Worm (Caenorhabditis elegans) whole organism, late embryonic: ENCODE data around the gene srh-215.

ENCODE experiments used
- C08G9.2 ChIP-seq: sonication (generic microtip); optimal IDR thresholded peaks from 2 replicates; lab custom pipeline; 2016; ENCODE audit warnings: mild to moderate bottlenecking, missing genetic modification characterization, moderate library complexity, missing compliant biosample characterization
- C38D4.7 ChIP-seq: fragments of 200-800 bp; sonication (Bioruptor generic); optimal IDR thresholded peaks from 2 replicates; lab custom pipeline; 2018; ENCODE audit warnings: mild to moderate bottlenecking, missing genetic modification characterization, moderate library complexity, missing compliant biosample characterization
- F13H6.1 ChIP-seq: sonication (generic microtip); optimal IDR thresholded peaks from 2 replicates; lab custom pipeline; 2016; ENCODE audit warnings: missing genetic modification characterization, missing compliant biosample characterization
- K02D7.2 ChIP-seq: sonication (generic microtip); optimal IDR thresholded peaks from 2 replicates; lab custom pipeline; 2017; ENCODE audit warnings: mild to moderate bottlenecking, missing genetic modification characterization, missing compliant biosample characterization
- K09A11.1 ChIP-seq: sonication (generic microtip); optimal IDR thresholded peaks from 2 replicates; lab custom pipeline; 2017; ENCODE audit warnings: antibody characterized with exemption, mild to moderate bottlenecking, missing genetic modification characterization, missing compliant biosample characterization; ENCODE audit not compliant: insufficient read depth
- T23F11.4 ChIP-seq: fragments of 200-800 bp; sonication (Bioruptor generic); optimal IDR thresholded peaks from 2 replicates; lab custom pipeline; 2018; ENCODE audit warnings: mild to moderate bottlenecking, missing genetic modification characterization, missing compliant biosample characterization
- ceh-14 ChIP-seq: sonication (generic microtip); optimal IDR thresholded peaks from 2 replicates; lab custom pipeline; 2016; ENCODE audit warnings: missing genotype, missing genetic modification characterization, missing compliant biosample characterization
- ceh-18 ChIP-seq: sonication (generic microtip); optimal IDR thresholded peaks from 2 replicates; lab custom pipeline; 2016; ENCODE audit warnings: missing genetic modification characterization, missing compliant biosample characterization
- ceh-19 ChIP-seq: fragments of 200-800 bp; sonication (Bioruptor generic); optimal IDR thresholded peaks from 2 replicates; lab custom pipeline; 2018; ENCODE audit warnings: mild to moderate bottlenecking, missing genetic modification characterization, missing compliant biosample characterization
- ceh-2 ChIP-seq: sonication (generic microtip); optimal IDR thresholded peaks from 2 replicates; lab custom pipeline; 2016; ENCODE audit warnings: missing genotype, missing genetic modification characterization, missing compliant biosample characterization
- ceh-22 ChIP-seq: sonication (generic microtip); optimal IDR thresholded peaks from 2 replicates; lab custom pipeline; 2017; ENCODE audit warnings: missing biosample characterization, missing genetic modification characterization
- ceh-24 ChIP-seq: sonication (generic microtip); optimal IDR thresholded peaks from 2 replicates; lab custom pipeline; 2016; ENCODE audit warnings: mild to moderate bottlenecking, missing genetic modification characterization, missing compliant biosample characterization
- ceh-30 ChIP-seq: fragments of 150-350 bp; optimal IDR thresholded peaks from 2 replicates; lab custom pipeline; 2014; ENCODE audit warnings: missing biosample characterization, missing genetic modification characterization
- ceh-34 ChIP-seq: sonication (generic microtip); optimal IDR thresholded peaks from 2 replicates; lab custom pipeline; 2016; ENCODE audit warnings: mild to moderate bottlenecking, missing genetic modification characterization, missing compliant biosample characterization
- ceh-45 ChIP-seq: fragments of 200-800 bp; sonication (Bioruptor generic); IDR thresholded peaks from 2 replicates; pipeline ENCODE4 v1.3.6; 2022; ENCODE audit warnings: missing genetic modification reagents, missing genetic modification characterization, missing compliant biosample characterization
- ceh-6 ChIP-seq: fragments of 200-800 bp; sonication (Bioruptor generic); optimal IDR thresholded peaks from 2 replicates; lab custom pipeline; 2018; ENCODE audit warnings: mild to moderate bottlenecking, missing genetic modification characterization, missing compliant biosample characterization
- ceh-9 ChIP-seq: sonication (generic microtip); optimal IDR thresholded peaks from 2 replicates; lab custom pipeline; 2016; ENCODE audit warnings: mild to moderate bottlenecking, missing genetic modification characterization, inconsistent platforms, missing compliant biosample characterization
- che-1 ChIP-seq: sonication (generic microtip); optimal IDR thresholded peaks from 2 replicates; lab custom pipeline; 2016; ENCODE audit warnings: mild to moderate bottlenecking, missing genetic modification characterization, missing compliant biosample characterization
- dmd-4 ChIP-seq: sonication (generic microtip); optimal IDR thresholded peaks from 2 replicates; lab custom pipeline; 2016; ENCODE audit warnings: borderline replicate concordance, missing genetic modification characterization, missing compliant biosample characterization
- dve-1 ChIP-seq: sonication (generic microtip); optimal IDR thresholded peaks from 2 replicates; lab custom pipeline; 2017; ENCODE audit warnings: antibody characterized with exemption, mild to moderate bottlenecking, missing genetic modification characterization, missing compliant biosample characterization
- elt-2 ChIP-seq: sonication (generic microtip); optimal IDR thresholded peaks from 2 replicates; lab custom pipeline; 2016; ENCODE audit warnings: missing genetic modification reagents, missing genetic modification characterization, missing compliant biosample characterization
- elt-4 ChIP-seq: sonication (generic microtip); optimal IDR thresholded peaks from 2 replicates; lab custom pipeline; 2016; ENCODE audit warnings: missing genetic modification characterization, missing compliant biosample characterization
- ets-4 ChIP-seq: sonication (generic microtip); optimal IDR thresholded peaks from 2 replicates; lab custom pipeline; 2016; ENCODE audit warnings: missing genetic modification characterization, missing compliant biosample characterization
- fax-1 ChIP-seq: sonication (generic microtip); optimal IDR thresholded peaks from 2 replicates; lab custom pipeline; 2016; ENCODE audit warnings: missing genotype, missing genetic modification characterization, missing compliant biosample characterization
- fkh-10 ChIP-seq: fragments of 150-350 bp; optimal IDR thresholded peaks from 2 replicates; lab custom pipeline; 2014; ENCODE audit warnings: missing biosample characterization, missing genetic modification reagents, missing genetic modification characterization
- fkh-6 ChIP-seq: sonication (generic microtip); optimal IDR thresholded peaks from 2 replicates; lab custom pipeline; 2016; ENCODE audit warnings: missing genetic modification characterization, missing compliant biosample characterization
- hlh-13 ChIP-seq: fragments of 200-800 bp; sonication (Bioruptor generic); optimal IDR thresholded peaks from 2 replicates; lab custom pipeline; 2018; ENCODE audit warnings: mild to moderate bottlenecking, missing genetic modification characterization, missing compliant biosample characterization
- hlh-6 ChIP-seq: sonication (generic microtip); optimal IDR thresholded peaks from 2 replicates; lab custom pipeline; 2016; ENCODE audit warnings: missing genotype, missing genetic modification characterization, missing compliant biosample characterization
- lim-6 ChIP-seq: sonication (generic microtip); optimal IDR thresholded peaks from 2 replicates; lab custom pipeline; 2016; ENCODE audit warnings: missing genetic modification characterization, missing compliant biosample characterization
- lin-11 ChIP-seq: fragments of 200-800 bp; sonication (Bioruptor generic); optimal IDR thresholded peaks from 2 replicates; lab custom pipeline; 2018; ENCODE audit warnings: mild to moderate bottlenecking, missing genetic modification characterization, missing compliant biosample characterization
- nhr-11 ChIP-seq: fragments of 150-350 bp; optimal IDR thresholded peaks from 2 replicates; lab custom pipeline; 2014; ENCODE audit warnings: missing biosample characterization, missing genetic modification characterization
- odd-2 ChIP-seq: sonication (generic microtip); optimal IDR thresholded peaks from 2 replicates; lab custom pipeline; 2017; ENCODE audit warnings: antibody characterized with exemption, mild to moderate bottlenecking, missing genetic modification characterization, missing compliant biosample characterization
- pag-3 ChIP-seq: sonication (generic microtip); optimal IDR thresholded peaks from 2 replicates; lab custom pipeline; 2016; ENCODE audit warnings: missing compliant biosample characterization, missing genetic modification characterization, borderline replicate concordance
- pha-4 ChIP-seq: fragments of 150-350 bp; optimal IDR thresholded peaks from 2 replicates; lab custom pipeline; 2018; ENCODE audit warnings: missing biosample characterization, missing genetic modification reagents, missing genetic modification characterization
- pros-1 ChIP-seq: fragments of 150-350 bp; optimal IDR thresholded peaks from 2 replicates; lab custom pipeline; 2014; ENCODE audit warnings: missing biosample characterization, missing genetic modification reagents, missing genetic modification characterization
- sdc-2 ChIP-seq: sonication (generic microtip); optimal IDR thresholded peaks from 2 replicates; lab custom pipeline; 2016; ENCODE audit warnings: missing genotype, missing genetic modification characterization, missing compliant biosample characterization
- sox-2 ChIP-seq: fragments of 200-800 bp; sonication (Bioruptor generic); IDR thresholded peaks from 2 replicates; pipeline ENCODE4 v1.3.6; 2022; ENCODE audit warnings: missing genetic modification reagents, missing genetic modification characterization, missing compliant biosample characterization
- syd-9 ChIP-seq: sonication (generic microtip); optimal IDR thresholded peaks from 2 replicates; lab custom pipeline; 2016; ENCODE audit warnings: mild to moderate bottlenecking, missing genetic modification characterization, moderate library complexity, missing compliant biosample characterization
- tbx-2 ChIP-seq: sonication (generic microtip); optimal IDR thresholded peaks from 2 replicates; lab custom pipeline; 2016; ENCODE audit warnings: missing genetic modification characterization, missing compliant biosample characterization
- tbx-7 ChIP-seq: sonication (generic microtip); optimal IDR thresholded peaks from 2 replicates; lab custom pipeline; 2016; ENCODE audit warnings: missing genotype, missing genetic modification characterization, missing compliant biosample characterization
- ttx-3 ChIP-seq: sonication (generic microtip); optimal IDR thresholded peaks from 2 replicates; lab custom pipeline; 2016; ENCODE audit warnings: missing genetic modification reagents, missing genetic modification characterization, missing compliant biosample characterization
- zip-5 ChIP-seq: sonication (generic microtip); optimal IDR thresholded peaks from 2 replicates; lab custom pipeline; 2016; ENCODE audit warnings: missing genetic modification characterization, missing compliant biosample characterization
- ztf-16 ChIP-seq: sonication (generic microtip); optimal IDR thresholded peaks from 2 replicates; lab custom pipeline; 2017; ENCODE audit warnings: missing genetic modification characterization, missing compliant biosample characterization

The srh-215 gene

DNA sequence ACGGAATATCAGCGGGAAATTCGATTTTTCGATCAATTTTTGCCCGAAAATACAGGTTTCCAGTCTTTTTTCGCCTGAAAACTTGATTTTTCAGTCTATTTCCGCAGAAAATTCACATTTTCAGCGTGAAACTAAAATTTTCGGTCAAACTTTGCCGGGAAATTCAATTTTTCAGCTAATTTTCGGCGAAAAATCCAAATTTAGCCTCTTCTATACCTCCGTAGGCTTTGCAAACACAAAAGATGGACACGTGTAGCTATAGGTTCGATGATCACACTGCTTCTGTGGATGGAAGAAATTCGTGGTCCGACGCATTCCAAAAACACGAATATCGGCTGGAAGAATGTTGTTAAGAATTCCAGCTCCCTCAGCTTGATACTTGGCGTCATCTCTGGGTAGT is 37.7 kb downstream of the srh-215 start:
- no peak for TF ChIP-seq lim-6 (tag; lab: Kevin White, UChicago)
- no peak for TF ChIP-seq pha-4 (tag; lab: Kevin White, UChicago)
- no peak for TF ChIP-seq ets-4 (tag; lab: Kevin White, UChicago)
- TF ChIP-seq ceh-22 (tag; lab: Kevin White, UChicago), result no peak
- no peak for TF ChIP-seq ceh-18 (tag; lab: Kevin White, UChicago)
- TF ChIP-seq ztf-16, result no peak
- TF ChIP-seq fax-1, result no peak
- no peak for TF ChIP-seq C38D4.7 (GFP tag; lab: Kevin White, UChicago)

DNA sequence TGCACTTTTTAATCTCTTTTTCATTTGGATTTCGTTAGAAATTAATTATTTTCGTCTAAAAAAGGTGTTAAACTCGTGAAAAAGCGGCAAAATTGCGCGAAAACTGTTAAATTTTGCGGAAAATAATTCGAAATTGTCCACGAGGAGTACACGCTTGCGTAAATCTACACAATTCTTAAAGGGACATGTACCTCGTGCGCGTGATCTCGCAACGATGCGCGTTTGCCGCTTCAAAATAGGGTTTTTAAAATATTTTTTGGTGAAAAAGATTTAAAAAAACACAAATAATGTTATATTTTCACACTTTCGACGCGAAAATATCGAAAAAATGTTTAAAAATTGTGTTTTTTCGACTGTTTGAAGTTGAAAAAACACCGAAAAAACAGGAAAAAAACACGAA is 38.5 kb downstream of the srh-215 start:
- TF ChIP-seq fkh-10 (no peak), ceh-30 (tag; lab: Kevin White, UChicago) (no peak), odd-2 (tag; lab: Kevin White, UChicago) (no peak), ceh-19 (no peak), fax-1 (no peak), dmd-4 (no peak), ztf-16 (no peak), K02D7.2 (no peak), F13H6.1 (no peak), tbx-2 (tag; lab: Kevin White, UChicago) (no peak), nhr-11 (tag; lab: Kevin White, UChicago) (no peak), ceh-6 (GFP tag; lab: Kevin White, UChicago) (no peak), sdc-2 (tag; lab: Kevin White, UChicago) (no peak), ttx-3 (no peak), pag-3 (tag; lab: Kevin White, UChicago) (no peak)

DNA sequence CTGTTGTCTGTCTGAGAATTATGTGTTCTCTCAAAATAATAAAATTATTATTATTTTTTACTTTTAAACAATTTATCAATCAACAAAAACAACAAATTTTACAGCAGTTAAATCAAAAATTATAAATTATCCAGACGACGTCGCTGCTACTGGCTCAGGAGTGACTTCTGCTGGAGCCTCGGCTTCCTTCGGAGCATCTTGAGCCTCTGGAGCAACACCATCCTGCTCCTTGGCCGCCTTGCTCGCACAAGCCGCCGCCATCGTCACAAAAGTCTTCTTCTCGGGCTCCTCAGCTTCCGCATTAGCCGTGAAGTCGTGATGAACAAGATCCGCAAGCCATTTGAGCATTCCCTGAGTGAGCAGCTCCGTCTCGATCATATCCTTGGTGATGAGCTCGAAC is 39.1 kb downstream of the srh-215 start:
- TF ChIP-seq ceh-19 (no peak), fkh-6 (tag; lab: Kevin White, UChicago) (no peak), ceh-2 (no peak), ceh-45 (GFP tag; lab: Robert Waterston, UW) (no peak), odd-2 (tag; lab: Kevin White, UChicago) (no peak), ceh-34 (no peak), syd-9 (tag; lab: Kevin White, UChicago) (no peak), hlh-6 (no peak), ceh-30 (tag; lab: Kevin White, UChicago) (no peak), T23F11.4 (GFP tag; lab: Kevin White, UChicago) (no peak), fax-1 (no peak), C08G9.2 (no peak), pros-1 (tag; lab: Kevin White, UChicago) (no peak)

DNA sequence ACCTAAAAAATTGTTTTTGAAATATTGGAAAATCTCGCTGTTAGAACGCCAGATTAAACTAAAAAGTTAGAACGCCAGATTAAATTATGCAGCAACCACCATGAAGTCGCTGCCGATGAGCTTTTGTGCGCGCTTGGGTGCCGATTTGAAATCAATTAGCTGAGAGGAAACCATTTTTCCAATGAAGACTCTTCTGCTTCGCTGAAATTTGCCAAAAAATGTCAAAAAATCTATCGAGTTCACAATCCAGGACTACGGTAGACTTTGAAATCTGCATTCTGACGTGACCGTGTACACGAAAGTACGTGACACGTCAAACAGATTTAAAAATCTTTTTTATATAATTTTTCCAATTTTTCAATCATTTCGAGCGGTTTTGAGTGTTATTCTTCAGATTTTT is 42.9 kb downstream of the srh-215 start, which contains the start of gene immt-2:
Gene immt-2 (plus strand): TSS at position 301 of the 400 bp plus-strand sequence.
- TF ChIP-seq hlh-6 (no peak), elt-4 (tag; lab: Kevin White, UChicago) (no peak), elt-2 (tag; lab: Kevin White, UChicago) (no peak), ceh-9 (tag; lab: Kevin White, UChicago) (no peak), ceh-6 (GFP tag; lab: Kevin White, UChicago) (no peak), dve-1 (tag; lab: Kevin White, UChicago) (no peak), lin-11 (no peak), ceh-24 (tag; lab: Kevin White, UChicago) (no peak), tbx-7 (tag; lab: Kevin White, UChicago) (no peak), ceh-2 (no peak), sox-2 (GFP tag; lab: Robert Waterston, UW) (no peak), ceh-14 (no peak), che-1 (tag; lab: Kevin White, UChicago) (no peak), K09A11.1 (no peak), hlh-13 (no peak), F13H6.1 (no peak), fax-1 (no peak), ttx-3 (no peak), ceh-45 (GFP tag; lab: Robert Waterston, UW) (no peak), zip-5 (tag; lab: Kevin White, UChicago) (no peak)
